Fruit fly (Drosophila melanogaster) whole organism, wandering third instar larva: ENCODE results near the gene CG18809.

Experiments used
- CG32264 ChIP-seq: fragments of 200-800 bp; sonication (Bioruptor generic); optimal IDR thresholded peaks from 2 replicates; lab custom pipeline; 2016; ENCODE audit warnings: missing biosample characterization, missing genetic modification characterization
- CG9705 ChIP-seq: fragments of 200-800 bp; sonication (Bioruptor generic); optimal IDR thresholded peaks from 2 replicates; lab custom pipeline; 2018; ENCODE audit warnings: missing biosample characterization, mild to moderate bottlenecking, missing genetic modification characterization
- CrebA ChIP-seq: fragments of 200-800 bp; sonication (Bioruptor generic); optimal IDR thresholded peaks from 2 replicates; lab custom pipeline; 2016; ENCODE audit warnings: missing biosample characterization, mild to moderate bottlenecking, missing genetic modification characterization, borderline replicate concordance
- Dfd ChIP-seq: fragments of >200 bp; optimal IDR thresholded peaks from 2 replicates; lab custom pipeline; 2017; ENCODE audit warnings: missing biosample characterization, missing genetic modification characterization
- GATAd ChIP-seq: sonication (Bioruptor generic); optimal IDR thresholded peaks from 2 replicates; lab custom pipeline; 2016; ENCODE audit warnings: missing biosample characterization, missing genetic modification characterization
- HLH106 ChIP-seq: fragments of 200-800 bp; optimal IDR thresholded peaks from 3 replicates; lab custom pipeline; 2019; ENCODE audit warnings: missing biosample characterization, mild to moderate bottlenecking, missing genetic modification characterization, moderate library complexity
- Hnf4 ChIP-seq: fragments of 200-800 bp; sonication (Bioruptor generic); optimal IDR thresholded peaks from 2 replicates; lab custom pipeline; 2016; ENCODE audit warnings: missing biosample characterization, mild to moderate bottlenecking, missing genetic modification characterization
- Hr78 ChIP-seq: fragments of >200 bp; optimal IDR thresholded peaks from 2 replicates; lab custom pipeline; 2017; ENCODE audit warnings: missing biosample characterization, missing genetic modification characterization
- Jra ChIP-seq: sonication (Bioruptor generic); optimal IDR thresholded peaks from 2 replicates; lab custom pipeline; 2016; ENCODE audit warnings: missing biosample characterization, missing genetic modification characterization
- Mio ChIP-seq: sonication (Bioruptor generic); optimal IDR thresholded peaks from 2 replicates; lab custom pipeline; 2016; ENCODE audit warnings: missing biosample characterization, missing genetic modification characterization
- Myc ChIP-seq: fragments of >200 bp; optimal IDR thresholded peaks from 2 replicates; lab custom pipeline; 2017
- OdsH ChIP-seq: fragments of 200-800 bp; sonication (Bioruptor generic); optimal IDR thresholded peaks from 2 replicates; lab custom pipeline; 2016; ENCODE audit warnings: missing biosample characterization, mild to moderate bottlenecking, missing genetic modification characterization
- Rel ChIP-seq, 2 experiments: fragments of 200-800 bp; sonication (Bioruptor generic) in 1 of 2; optimal IDR thresholded peaks; 2 replicates in 1 of 2; 3 replicates in 1 of 2; lab custom pipeline; 2016 to 2019; ENCODE audit warnings: mild to moderate bottlenecking in 2 of 2, missing biosample characterization in 2 of 2, missing genetic modification characterization in 2 of 2, moderate library complexity in 1 of 2
- Sp1 ChIP-seq: fragments of 200-800 bp; sonication (Bioruptor generic); optimal IDR thresholded peaks from 3 replicates; lab custom pipeline; 2019; ENCODE audit warnings: missing biosample characterization, mild to moderate bottlenecking, missing genetic modification characterization, moderate library complexity
- Vsx2 ChIP-seq: fragments of 200-300, 225-300 bp; sonication (Bioruptor generic); optimal IDR thresholded peaks from 2 replicates; lab custom pipeline; 2018; ENCODE audit warnings: missing biosample characterization, missing genetic modification characterization; ENCODE audit not compliant: partially characterized antibody
- br ChIP-seq: fragments of 200-800 bp; sonication (Bioruptor generic); optimal IDR thresholded peaks from 2 replicates; lab custom pipeline; 2016; ENCODE audit warnings: missing biosample characterization, missing genetic modification characterization
- brk ChIP-seq: fragments of 200-800 bp; sonication (Bioruptor generic); optimal IDR thresholded peaks from 2 replicates; lab custom pipeline; 2016; ENCODE audit warnings: missing biosample characterization, mild to moderate bottlenecking, missing genetic modification characterization
- dl ChIP-seq, 2 experiments: fragments of 175-275, 200-275 bp in 1 of 2; fragments of 200-275 bp in 1 of 2; sonication (Bioruptor generic); optimal IDR thresholded peaks; lab custom pipeline; 2018; ENCODE audit warnings: mild to moderate bottlenecking in 2 of 2, missing biosample characterization in 2 of 2, missing genetic modification characterization in 2 of 2, moderate library complexity in 2 of 2; ENCODE audit not compliant: partially characterized antibody in 2 of 2, insufficient read depth in 1 of 2
- dmrt93B ChIP-seq: fragments of 200-800 bp; sonication (Bioruptor generic); optimal IDR thresholded peaks from 2 replicates; lab custom pipeline; 2018; ENCODE audit warnings: missing biosample characterization, mild to moderate bottlenecking, missing genetic modification characterization
- dsf ChIP-seq: sonication (Bioruptor generic); optimal IDR thresholded peaks from 2 replicates; lab custom pipeline; 2016; ENCODE audit warnings: missing biosample characterization, missing genetic modification characterization, borderline replicate concordance
- ey ChIP-seq: fragments of 200-800 bp; sonication (Bioruptor generic); optimal IDR thresholded peaks from 2 replicates; lab custom pipeline; 2016; ENCODE audit warnings: missing biosample characterization, missing genetic modification characterization
- foxo ChIP-seq, 2 experiments: fragments of 200-800 bp; sonication (Bioruptor generic); optimal IDR thresholded peaks; 2 replicates in 1 of 2; 3 replicates in 1 of 2; lab custom pipeline; 2016 to 2017; ENCODE audit warnings: missing biosample characterization in 2 of 2, missing genetic modification characterization in 2 of 2
- fru ChIP-seq: fragments of 200-800 bp; sonication (Bioruptor generic); optimal IDR thresholded peaks from 3 replicates; lab custom pipeline; 2016; ENCODE audit warnings: missing biosample characterization, mild to moderate bottlenecking, missing genetic modification characterization
- h ChIP-seq: fragments of 200-800 bp; sonication (Bioruptor generic); optimal IDR thresholded peaks from 3 replicates; lab custom pipeline; 2016; ENCODE audit warnings: missing biosample characterization, mild to moderate bottlenecking, missing genetic modification characterization
- jim ChIP-seq: fragments of 175-275, 200-325 bp; sonication (Bioruptor generic); optimal IDR thresholded peaks from 2 replicates; lab custom pipeline; 2016; ENCODE audit warnings: missing biosample characterization, mild to moderate bottlenecking, missing genetic modification characterization
- pan ChIP-seq: fragments of >200 bp; optimal IDR thresholded peaks from 2 replicates; lab custom pipeline; 2017
- psq ChIP-seq: fragments of 200-800 bp; sonication (Bioruptor generic); optimal IDR thresholded peaks from 3 replicates; lab custom pipeline; 2017; ENCODE audit warnings: missing biosample characterization, mild to moderate bottlenecking, missing genetic modification characterization, moderate library complexity
- rgr ChIP-seq: fragments of 200-800 bp; sonication (Bioruptor generic); optimal IDR thresholded peaks from 3 replicates; lab custom pipeline; 2016; ENCODE audit warnings: missing biosample characterization, mild to moderate bottlenecking, missing genetic modification characterization
- sage ChIP-seq: fragments of 200-800 bp; sonication (Bioruptor generic); optimal IDR thresholded peaks from 2 replicates; lab custom pipeline; 2016; ENCODE audit warnings: missing biosample characterization, mild to moderate bottlenecking, missing genetic modification characterization
- sv ChIP-seq: fragments of 200-800 bp; sonication (Bioruptor generic); optimal IDR thresholded peaks from 3 replicates; lab custom pipeline; 2016; ENCODE audit warnings: missing biosample characterization, missing genetic modification characterization
- tai ChIP-seq: sonication (Bioruptor generic); optimal IDR thresholded peaks from 2 replicates; lab custom pipeline; 2016; ENCODE audit warnings: missing biosample characterization, missing genetic modification characterization
- usp ChIP-seq: fragments of >200 bp; optimal IDR thresholded peaks from 2 replicates; lab custom pipeline; 2017; ENCODE audit warnings: missing biosample characterization, missing genetic modification characterization

The CG18809 gene

DNA sequence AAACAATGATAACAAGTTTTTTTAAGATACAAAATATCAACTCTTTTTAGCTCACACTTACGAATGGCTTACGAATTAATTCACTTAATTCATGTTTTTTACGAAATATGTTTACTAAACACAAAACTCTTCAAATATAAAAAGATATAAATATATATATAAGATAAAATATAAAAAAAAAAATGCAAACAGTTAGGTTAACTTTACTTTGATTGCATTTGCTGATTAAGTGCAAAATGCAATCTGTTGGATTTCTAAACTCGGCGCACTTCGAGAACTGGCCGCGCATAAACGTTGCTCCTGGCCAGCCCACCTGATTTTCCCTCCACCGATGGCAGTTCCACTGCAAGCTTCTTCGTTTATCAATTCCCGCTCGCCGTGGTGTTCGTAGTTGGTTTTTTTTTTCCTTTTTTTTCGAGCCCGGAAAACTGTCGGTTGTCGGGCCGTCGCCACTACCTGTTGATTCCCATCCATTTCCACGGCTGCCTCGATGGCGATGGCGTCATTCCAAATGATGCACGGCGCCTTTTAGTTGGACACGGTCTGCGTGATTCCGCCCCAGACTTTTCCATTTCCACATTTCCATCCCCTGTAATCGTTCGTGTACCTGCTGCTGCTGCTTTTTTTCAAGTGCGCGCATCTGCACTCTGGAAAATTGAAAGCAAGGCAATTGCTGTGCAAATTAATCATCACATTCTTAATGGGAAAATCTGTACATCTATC lies 21.5 kb upstream of the CG18809 start:
- TF ChIP-seq dl (GFP tag; optimal IDR thresholded peaks at IDR 0.05; lab: Kevin White, UChicago; ENCODE audit: insufficient read depth in 1 of 2, partially characterized antibody in 2 of 2): no peak
- TF ChIP-seq Jra (GFP tag; lab: Kevin White, UChicago): no peak
- TF ChIP-seq GATAd: no peak
- no peak for TF ChIP-seq Dfd (GFP tag; lab: Kevin White, UChicago)
- no peak for TF ChIP-seq Myc (lab: Kevin White, UChicago)
- no peak for TF ChIP-seq tai

DNA sequence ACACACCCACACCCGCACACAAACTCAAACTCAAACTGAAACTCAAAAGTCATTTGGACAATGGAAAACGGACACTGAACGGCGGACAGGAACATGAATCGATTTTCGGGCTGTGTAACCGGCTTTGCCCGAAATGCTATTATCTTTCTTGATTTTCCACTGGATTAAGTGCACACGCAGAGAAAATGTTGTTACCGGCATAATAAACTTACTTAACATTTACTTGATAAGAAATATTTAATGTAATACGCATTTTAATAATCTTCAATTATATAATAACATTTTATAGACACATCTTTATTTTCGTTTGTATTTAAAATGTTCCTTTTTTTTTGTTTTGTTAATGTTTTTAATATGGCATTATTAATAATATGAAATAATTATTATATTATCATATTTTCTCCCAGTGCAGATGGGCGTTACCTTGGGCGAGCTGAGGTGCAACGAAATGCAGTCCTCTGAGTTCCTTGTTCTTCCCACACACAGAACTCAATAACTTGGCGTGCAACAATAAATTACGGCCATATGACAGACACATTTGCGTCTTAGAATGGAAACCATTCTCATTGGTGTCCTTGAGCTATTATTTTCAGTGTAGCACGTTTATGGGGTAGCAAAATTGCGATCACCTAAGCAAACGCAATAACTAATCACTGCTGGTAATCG lies 20.8 kb upstream of the CG18809 start, which contains the start of gene CG12702:
CG12702 (minus strand) TSS at position 51 of the 666 bp plus-strand sequence.
- TF ChIP-seq Rel (GFP tag; optimal IDR thresholded peaks at IDR 0.05; lab: Kevin White, UChicago) (no peak), Rel (tag; optimal IDR thresholded peaks at IDR 0.05; lab: Kevin White, UChicago) (no peak), Sp1 (GFP tag; lab: Kevin White, UChicago) (no peak), Hr78 (GFP tag; lab: Kevin White, UChicago) (no peak), br (GFP tag; lab: Kevin White, UChicago) (no peak), CG32264 (GFP tag; lab: Kevin White, UChicago) (no peak), h (GFP tag; lab: Kevin White, UChicago) (no peak), Hnf4 (GFP tag; lab: Kevin White, UChicago) (no peak), OdsH (GFP tag; lab: Kevin White, UChicago) (no peak), CrebA (GFP tag; lab: Kevin White, UChicago) (no peak), psq (no peak), Vsx2 (GFP tag; lab: Kevin White, UChicago) (no peak), Mio (GFP tag; lab: Kevin White, UChicago) (no peak), Jra (GFP tag; lab: Kevin White, UChicago) (no peak), Dfd (GFP tag; lab: Kevin White, UChicago) (no peak), sv (no peak), Myc (lab: Kevin White, UChicago) (no peak), sage (GFP tag; lab: Kevin White, UChicago) (no peak), GATAd (no peak)

DNA sequence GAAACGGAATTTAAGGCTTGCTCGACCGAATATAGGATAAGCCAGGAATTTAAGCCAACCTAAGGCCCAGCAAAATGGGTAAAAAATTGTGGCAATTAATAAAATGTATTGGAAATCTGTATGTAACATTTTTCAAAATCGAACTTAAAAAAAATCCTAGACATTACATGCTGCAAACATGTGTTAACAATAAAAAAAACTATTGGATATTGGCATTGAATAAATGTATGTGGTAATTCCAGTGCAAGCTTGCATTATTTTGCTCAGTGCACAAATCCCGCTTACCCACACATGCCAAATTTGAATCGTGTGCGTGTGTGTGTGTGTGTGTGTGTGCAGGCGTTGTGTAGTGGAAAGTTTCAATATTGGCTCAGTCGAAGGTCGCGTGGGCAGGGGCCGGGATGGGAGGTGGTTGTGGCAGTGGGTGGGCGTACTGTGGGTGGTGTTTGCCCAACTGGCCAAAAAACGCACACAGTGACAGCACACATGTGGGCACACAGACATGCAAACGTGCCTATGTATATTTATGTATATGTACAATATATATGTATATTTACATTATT lies 19.4 kb upstream of the CG18809 start:
- no peak for TF ChIP-seq GATAd
- TF ChIP-seq jim (GFP tag; lab: Kevin White, UChicago): no peak
- TF ChIP-seq br (GFP tag; lab: Kevin White, UChicago): no peak
- peak; percentile 13 for TF ChIP-seq ey (GFP tag; lab: Kevin White, UChicago)
- TF ChIP-seq sv: no peak
- no peak for TF ChIP-seq dl (GFP tag; optimal IDR thresholded peaks at IDR 0.05; lab: Kevin White, UChicago; ENCODE audit: insufficient read depth in 1 of 2, partially characterized antibody in 2 of 2)
- peak; percentile 12 for TF ChIP-seq h (GFP tag; lab: Kevin White, UChicago)
- TF ChIP-seq pan (lab: Kevin White, UChicago): no peak
- TF ChIP-seq HLH106 (tag; lab: Kevin White, UChicago): no peak
- no peak for TF ChIP-seq dmrt93B (GFP tag; lab: Kevin White, UChicago)
- no peak for TF ChIP-seq brk (GFP tag; lab: Kevin White, UChicago)
- TF ChIP-seq usp (GFP tag; lab: Kevin White, UChicago): no peak
- no peak for TF ChIP-seq sage (GFP tag; lab: Kevin White, UChicago)
- TF ChIP-seq fru (GFP tag; lab: Kevin White, UChicago): peak; percentile 3
- no peak for TF ChIP-seq CG9705 (GFP tag; lab: Kevin White, UChicago)
- TF ChIP-seq foxo (GFP tag; optimal IDR thresholded peaks at IDR 0.05; lab: Kevin White, UChicago): peak in 1 of 2 experiments; percentile 24
- peak; percentile 1 for TF ChIP-seq rgr (GFP tag; lab: Kevin White, UChicago)
- no peak for TF ChIP-seq dsf (GFP tag; lab: Kevin White, UChicago)
